Worm (Caenorhabditis elegans) whole organism, L1 larva: ENCODE measurements around the gene clec-62.

Experiments used
- ceh-63 ChIP-seq: fragments of 200-800 bp; sonication (Bioruptor generic); optimal IDR thresholded peaks from 2 replicates; lab custom pipeline; 2018; ENCODE audit warnings: mild to moderate bottlenecking, missing genetic modification characterization, missing compliant biosample characterization
- ceh-82 ChIP-seq, 3 experiments: fragments of 150-350 bp in 1 of 3; sonication (generic microtip) in 2 of 3; optimal IDR thresholded peaks; 2 replicates each; lab custom pipeline; 2014 to 2017; ENCODE audit warnings: missing biosample characterization in 3 of 3, missing genetic modification characterization in 3 of 3
- elt-3 ChIP-seq, 6 experiments: fragments of 150-350 bp in 1 of 6; sonication (generic microtip); optimal IDR thresholded peaks; 2 replicates each; lab custom pipeline; 2017 to 2018; ENCODE audit warnings: missing biosample characterization in 6 of 6, missing genetic modification characterization in 6 of 6, inconsistent platforms in 1 of 6
- nhr-47 ChIP-seq: sonication (generic microtip); optimal IDR thresholded peaks from 2 replicates; lab custom pipeline; 2016; ENCODE audit warnings: mild to moderate bottlenecking, missing genetic modification characterization, moderate library complexity, missing compliant biosample characterization
- unc-86 ChIP-seq: sonication (generic microtip); optimal IDR thresholded peaks from 2 replicates; lab custom pipeline; 2016; ENCODE audit warnings: missing genetic modification characterization, missing compliant biosample characterization
- zip-4 ChIP-seq: fragments of 200-800 bp; sonication (Bioruptor generic); optimal IDR thresholded peaks from 2 replicates; lab custom pipeline; 2018; ENCODE audit warnings: mild to moderate bottlenecking, missing genetic modification characterization, moderate library complexity, missing compliant biosample characterization

ce11 chrII:12928241-12928640 is 33.3 kb upstream of the clec-62 start, which contains the start of gene F58G1.3:
- TF ChIP-seq ceh-63 (GFP tag; lab: Kevin White, UChicago) (no peak), nhr-47 (tag; lab: Kevin White, UChicago) (no peak), zip-4 (no peak), elt-3 (tag; optimal IDR thresholded peaks at IDR 0.05; lab: Kevin White, UChicago) (no peak), unc-86 (no peak), ceh-82 (tag; optimal IDR thresholded peaks at IDR 0.05; lab: Kevin White, UChicago) (no peak)
